5 worm cellular contexts compared by ENCODE assay signal in the genomic region with DNA sequence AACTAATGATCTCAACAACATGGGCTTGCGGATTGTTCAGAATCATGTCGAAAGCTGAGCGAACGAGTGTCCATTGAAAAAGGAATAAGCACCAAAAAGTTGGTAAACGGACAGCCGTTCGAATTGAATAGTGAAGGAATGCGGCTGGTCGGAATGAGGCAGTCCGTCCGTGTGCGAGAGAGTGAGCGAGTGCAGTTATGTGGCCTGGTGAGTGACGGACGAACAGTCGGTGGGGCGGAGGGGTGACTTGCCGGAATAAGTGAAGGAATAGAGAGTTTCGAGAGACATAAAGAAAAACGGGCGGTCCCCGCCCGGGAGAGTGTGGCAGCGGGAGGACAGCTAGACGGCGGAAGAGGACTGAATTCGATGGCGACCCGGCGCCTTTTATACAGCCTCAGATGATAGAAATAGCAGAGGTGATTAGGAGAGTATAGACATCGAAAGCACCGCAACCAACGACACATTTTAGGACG.
A peak's percentile ranks its signal among the peaks of the same experiment; 100 is the strongest.
TF ChIP-seq lines count a peak whose summit lies in the region.

No protein-coding gene starts in this region.

TF ChIP-seq in whole organism, L1 larva, 84 proteins besides CTCF, POLR2A, EP300 and RAD21 (continues in another document):
- TF ChIP-seq F16B12.6 (tag; optimal IDR thresholded peaks at IDR 0.05; lab: Kevin White, UChicago) (peak; percentile 18), ces-1 (GFP tag; optimal IDR thresholded peaks at IDR 0.05; lab: Kevin White, UChicago) (no peak), sptf-1 (tag; optimal IDR thresholded peaks at IDR 0.05; lab: Kevin White, UChicago) (no peak), unc-30 (tag; optimal IDR thresholded peaks at IDR 0.05; lab: Kevin White, UChicago) (no peak), nhr-85 (tag; lab: Kevin White, UChicago) (peak; percentile 74), rnt-1 (tag; optimal IDR thresholded peaks at IDR 0.05; lab: Kevin White, UChicago) (peak; percentile 92), snu-23 (GFP tag; optimal IDR thresholded peaks at IDR 0.05; lab: Kevin White, UChicago) (peak; percentile 94), irx-1 (tag; optimal IDR thresholded peaks at IDR 0.05; lab: Kevin White, UChicago) (no peak), tbx-2 (tag; optimal IDR thresholded peaks at IDR 0.05; lab: Kevin White, UChicago) (peak; percentile 68), tlp-1 (tag; optimal IDR thresholded peaks at IDR 0.05; lab: Kevin White, UChicago) (no peak), lsy-2 (tag; optimal IDR thresholded peaks at IDR 0.05; lab: Kevin White, UChicago) (peak; percentile 59 to 66), unc-130 (tag; optimal IDR thresholded peaks at IDR 0.05; lab: Kevin White, UChicago) (peak; percentile 59), ceh-82 (tag; optimal IDR thresholded peaks at IDR 0.05; lab: Kevin White, UChicago) (peak in 2 of 3 experiments; percentile 34 to 61), grh-1 (GFP tag; IDR thresholded peaks at IDR 0.05; lab: Robert Waterston, UW) (peak; percentile 69), lin-15B (tag; optimal IDR thresholded peaks at IDR 0.05; lab: Kevin White, UChicago) (peak; percentile 2), efl-1 (optimal IDR thresholded peaks at IDR 0.05; lab: Kevin White, UChicago) (peak; percentile 38 to 45), efl-1 (GFP tag; optimal IDR thresholded peaks at IDR 0.05 in 1 of 2; lab: Kevin White, UChicago) (peak; percentile 36 to 91)

TF ChIP-seq in whole organism, L3 larva, 47 proteins besides CTCF, POLR2A, EP300 and RAD21 (continues in another document):
- TF ChIP-seq nhr-76 (tag; optimal IDR thresholded peaks at IDR 0.05; lab: Kevin White, UChicago), result no peak
- no peak for TF ChIP-seq fkh-2 (tag; optimal IDR thresholded peaks at IDR 0.05; lab: Kevin White, UChicago)
- no peak for TF ChIP-seq mml-1 (tag; optimal IDR thresholded peaks at IDR 0.05; lab: Kevin White, UChicago)
- TF ChIP-seq jun-1 (tag; optimal IDR thresholded peaks at IDR 0.05; lab: Kevin White, UChicago), result peak; percentile 74
- no peak for TF ChIP-seq pha-4 (tag; optimal IDR thresholded peaks at IDR 0.05; lab: Kevin White, UChicago)
- no peak for TF ChIP-seq ceh-16 (tag; optimal IDR thresholded peaks at IDR 0.05; lab: Kevin White, UChicago)
- TF ChIP-seq eor-1 (tag; optimal IDR thresholded peaks at IDR 0.05; lab: Kevin White, UChicago), result no peak
- TF ChIP-seq skn-1 (tag; optimal IDR thresholded peaks at IDR 0.05; lab: Kevin White, UChicago), result no peak
- no peak for TF ChIP-seq nhr-28 (tag; optimal IDR thresholded peaks at IDR 0.05; lab: Kevin White, UChicago)
- TF ChIP-seq aly-2 (tag; optimal IDR thresholded peaks at IDR 0.05; lab: Kevin White, UChicago), result no peak
- TF ChIP-seq sea-2 (GFP tag; optimal IDR thresholded peaks at IDR 0.05; lab: Kevin White, UChicago), result no peak
- TF ChIP-seq tbx-2 (tag; optimal IDR thresholded peaks at IDR 0.05; lab: Kevin White, UChicago), result peak; percentile 25
- no peak for TF ChIP-seq lin-39 (tag; optimal IDR thresholded peaks at IDR 0.05; lab: Kevin White, UChicago)
- TF ChIP-seq zag-1 (tag; optimal IDR thresholded peaks at IDR 0.05; lab: Kevin White, UChicago), result no peak
- no peak for TF ChIP-seq daf-12 (tag; optimal IDR thresholded peaks at IDR 0.05; lab: Kevin White, UChicago)
- peak; percentile 84 for TF ChIP-seq elt-2 (tag; optimal IDR thresholded peaks at IDR 0.05; lab: Kevin White, UChicago)
- no peak for TF ChIP-seq nhr-237 (tag; optimal IDR thresholded peaks at IDR 0.05; lab: Kevin White, UChicago)
- peak; percentile 99 for TF ChIP-seq ama-1 (optimal IDR thresholded peaks at IDR 0.05; lab: Kevin White, UChicago)
- no peak for TF ChIP-seq egl-27 (tag; optimal IDR thresholded peaks at IDR 0.05; lab: Kevin White, UChicago)

TF ChIP-seq in whole organism, early embryonic, 17 proteins besides CTCF, POLR2A, EP300 and RAD21:
- TF ChIP-seq B0310.2 (tag; optimal IDR thresholded peaks at IDR 0.05; lab: Kevin White, UChicago), result peak; percentile 57
- peak; percentile 77 for TF ChIP-seq hmg-4 (GFP tag; optimal IDR thresholded peaks at IDR 0.05; lab: Kevin White, UChicago)
- peak; percentile 34; the same call in 1 of the 2 replicates for TF ChIP-seq sea-1 (GFP tag; conservative IDR thresholded peaks at IDR 0.05; lab: Robert Waterston, UW)
- peak; percentile 81 for TF ChIP-seq ama-1 (optimal IDR thresholded peaks at IDR 0.05; lab: Kevin White, UChicago)
- peak; percentile 68 for TF ChIP-seq aly-1 (tag; optimal IDR thresholded peaks at IDR 0.05; lab: Kevin White, UChicago)
- 0 out of 2 replicates have a peak, but pooled peaks have one; percentile 54 for TF ChIP-seq scrt-1 (GFP tag; IDR thresholded peaks at IDR 0.05; lab: Robert Waterston, UW)
- no peak for TF ChIP-seq tbx-37 (GFP tag; conservative IDR thresholded peaks at IDR 0.05; lab: Robert Waterston, UW)
- TF ChIP-seq ceh-36 (tag; optimal IDR thresholded peaks at IDR 0.05; lab: Kevin White, UChicago), result no peak
- 0 out of 2 replicates have a peak, but pooled peaks have one; percentile 21 for TF ChIP-seq tbx-11 (GFP tag; IDR thresholded peaks at IDR 0.05; lab: Robert Waterston, UW)

TF ChIP-seq in whole organism, midembryonic, 9 proteins besides CTCF, POLR2A, EP300 and RAD21:
- peak; percentile 57; the same call in 1 of the 2 replicates for TF ChIP-seq ztf-23 (GFP tag; IDR thresholded peaks at IDR 0.05; lab: Robert Waterston, UW)
- no peak for TF ChIP-seq ref-1 (GFP tag; conservative IDR thresholded peaks at IDR 0.05; lab: Robert Waterston, UW)
- TF ChIP-seq cog-1 (tag; optimal IDR thresholded peaks at IDR 0.05; lab: Kevin White, UChicago), result peak; percentile 11
- no peak for TF ChIP-seq med-1 (GFP tag; optimal IDR thresholded peaks at IDR 0.05; lab: Kevin White, UChicago; ENCODE audit: insufficient read depth)
- TF ChIP-seq ztf-29 (GFP tag; IDR thresholded peaks at IDR 0.05; lab: Robert Waterston, UW), result no peak
- 0 out of 2 replicates have a peak, but pooled peaks have one; percentile 54 for TF ChIP-seq flt-1 (GFP tag; IDR thresholded peaks at IDR 0.05; lab: Robert Waterston, UW)
- peak; percentile 51; the same call in 1 of the 2 replicates for TF ChIP-seq tab-1 (GFP tag; IDR thresholded peaks at IDR 0.05; lab: Robert Waterston, UW)
- no peak for TF ChIP-seq T22C8.4 (GFP tag; IDR thresholded peaks at IDR 0.05; lab: Robert Waterston, UW)
- TF ChIP-seq klf-2 (GFP tag; conservative IDR thresholded peaks at IDR 0.05; lab: Robert Waterston, UW), result no peak

TF ChIP-seq in whole organism, young adult, 124 proteins besides CTCF, POLR2A, EP300 and RAD21 (continues in another document):
- TF ChIP-seq rec-8 (tag; optimal IDR thresholded peaks at IDR 0.05; lab: Kevin White, UChicago) (no peak), let-526 (GFP tag; IDR thresholded peaks at IDR 0.05; lab: Robert Waterston, UW) (peak; percentile 79; the same call in 1 of the 2 replicates), fkh-3 (tag; optimal IDR thresholded peaks at IDR 0.05; lab: Kevin White, UChicago) (no peak), attf-3 (GFP tag; conservative IDR thresholded peaks at IDR 0.05; lab: Robert Waterston, UW) (no peak), pha-4 (tag; optimal IDR thresholded peaks at IDR 0.05; lab: Kevin White, UChicago) (peak; percentile 13), lsy-27 (tag; optimal IDR thresholded peaks at IDR 0.05; lab: Kevin White, UChicago; ENCODE audit: borderline replicate concordance, insufficient read depth) (no peak), nhr-120 (GFP tag; IDR thresholded peaks at IDR 0.05; lab: Robert Waterston, UW) (0 out of 2 replicates have a peak, but pooled peaks have one; percentile 85), Y79H2A.3 (GFP tag; conservative IDR thresholded peaks at IDR 0.05; lab: Robert Waterston, UW) (no peak), Y56A3A.18 (GFP tag; IDR thresholded peaks at IDR 0.05; lab: Robert Waterston, UW) (peak; percentile 62; the same call in 1 of the 2 replicates), lir-1 (GFP tag; conservative IDR thresholded peaks at IDR 0.05; lab: Robert Waterston, UW) (0 out of 2 replicates have a peak, but pooled peaks have one; percentile 19), lin-54 (GFP tag; optimal IDR thresholded peaks at IDR 0.05; lab: Kevin White, UChicago) (peak; percentile 57), aptf-3 (GFP tag; IDR thresholded peaks at IDR 0.05; lab: Robert Waterston, UW) (no peak), Y53F4B.3 (GFP tag; IDR thresholded peaks at IDR 0.05; lab: Robert Waterston, UW) (no peak), sptf-2 (GFP tag; optimal IDR thresholded peaks at IDR 0.05; lab: Kevin White, UChicago) (no peak), ztf-28 (GFP tag; IDR thresholded peaks at IDR 0.05; lab: Robert Waterston, UW) (no peak), F39B2.1 (GFP tag; IDR thresholded peaks at IDR 0.05; lab: Robert Waterston, UW) (no peak), him-1 (tag; optimal IDR thresholded peaks at IDR 0.05; lab: Kevin White, UChicago) (no peak), nfyb-1 (GFP tag; IDR thresholded peaks at IDR 0.05; lab: Robert Waterston, UW) (peak; percentile 80), egl-18 (GFP tag; IDR thresholded peaks at IDR 0.05; lab: Robert Waterston, UW) (no peak), nhr-90 (tag; optimal IDR thresholded peaks at IDR 0.05; lab: Kevin White, UChicago) (peak; percentile 80), Y95B8A.8 (GFP tag; IDR thresholded peaks at IDR 0.05; lab: Robert Waterston, UW) (no peak), nfya-1 (tag; optimal IDR thresholded peaks at IDR 0.05; lab: Kevin White, UChicago; ENCODE audit: borderline replicate concordance, insufficient read depth) (no peak), ztf-3 (GFP tag; optimal IDR thresholded peaks at IDR 0.05; lab: Kevin White, UChicago) (peak; percentile 13), hlh-26 (GFP tag; conservative IDR thresholded peaks at IDR 0.05; lab: Robert Waterston, UW) (no peak), unc-62 (GFP tag; optimal IDR thresholded peaks at IDR 0.05; lab: Kevin White, UChicago) (no peak), repo-1 (tag; optimal IDR thresholded peaks at IDR 0.05; lab: Kevin White, UChicago) (peak; percentile 66), cebp-1 (GFP tag; IDR thresholded peaks at IDR 0.05; lab: Robert Waterston, UW) (peak; percentile 62), cebp-1 (tag; optimal IDR thresholded peaks at IDR 0.05; lab: Kevin White, UChicago) (peak; percentile 84), ztf-6 (GFP tag; IDR thresholded peaks at IDR 0.05; lab: Robert Waterston, UW) (no peak), Y53G8AR.9 (GFP tag; conservative IDR thresholded peaks at IDR 0.05; lab: Robert Waterston, UW) (peak; percentile 83), mxl-1 (tag; optimal IDR thresholded peaks at IDR 0.05; lab: Kevin White, UChicago) (no peak), ccch-3 (GFP tag; optimal IDR thresholded peaks at IDR 0.05; lab: Kevin White, UChicago) (no peak), ceh-27 (GFP tag; optimal IDR thresholded peaks at IDR 0.05; lab: Kevin White, UChicago) (no peak), nhr-179 (tag; optimal IDR thresholded peaks at IDR 0.05; lab: Kevin White, UChicago) (no peak), egrh-3 (GFP tag; IDR thresholded peaks at IDR 0.05; lab: Robert Waterston, UW) (peak; percentile 79), lsl-1 (GFP tag; optimal IDR thresholded peaks at IDR 0.05; lab: Kevin White, UChicago) (no peak), lin-40 (tag; optimal IDR thresholded peaks at IDR 0.05; lab: Kevin White, UChicago) (peak; percentile 55), D2030.7 (GFP tag; IDR thresholded peaks at IDR 0.05; lab: Robert Waterston, UW) (no peak)
